Worm (Caenorhabditis elegans) whole organism, L4 larva: ENCODE results near the gene Y37E11B.6.

Experiments
- F44E2.7 ChIP-seq: fragments of 200-800 bp; sonication (Bioruptor generic); IDR thresholded peaks from 2 replicates; pipeline ENCODE4 v2.1.2; 2022; ENCODE audit warnings: missing genetic modification characterization, missing compliant biosample characterization
- T20F7.1 ChIP-seq: fragments of 200-800 bp; sonication (Bioruptor generic); optimal IDR thresholded peaks from 2 replicates; lab custom pipeline; 2018; ENCODE audit warnings: mild to moderate bottlenecking, missing genetic modification characterization, missing compliant biosample characterization
- Y5F2A.4 ChIP-seq: fragments of 200-800 bp; sonication (Bioruptor generic); optimal IDR thresholded peaks from 2 replicates; lab custom pipeline; 2018; ENCODE audit warnings: mild to moderate bottlenecking, missing genetic modification characterization, missing compliant biosample characterization
- Y75B8A.6 ChIP-seq: fragments of 200-800 bp; sonication (Bioruptor generic); IDR thresholded peaks from 2 replicates; pipeline ENCODE4 v1.3.6; 2022; ENCODE audit warnings: missing genetic modification reagents, missing genetic modification characterization, missing compliant biosample characterization
- ZK337.2 ChIP-seq: fragments of 200-800 bp; sonication (Bioruptor generic); IDR thresholded peaks from 2 replicates; pipeline ENCODE4 v1.3.6; 2022; ENCODE audit warnings: missing genetic modification reagents, missing genetic modification characterization, missing compliant biosample characterization
- ZK546.5 ChIP-seq, 2 experiments: sonication (generic microtip); optimal IDR thresholded peaks; 2 replicates each; lab custom pipeline; 2017; ENCODE audit warnings: missing biosample characterization in 2 of 2, missing genetic modification characterization in 2 of 2
- aha-1 ChIP-seq: fragments of 150-350 bp; peaks from one replicate; lab custom pipeline; 2014; ENCODE audit warnings: missing biosample characterization, missing genetic modification characterization
- ceh-28 ChIP-seq: fragments of 150-350 bp; optimal IDR thresholded peaks from 2 replicates; lab custom pipeline; 2014; ENCODE audit warnings: missing biosample characterization, missing genetic modification reagents, missing genetic modification characterization
- ceh-32 ChIP-seq: sonication (generic microtip); optimal IDR thresholded peaks from 2 replicates; lab custom pipeline; 2016; ENCODE audit warnings: mild to moderate bottlenecking, missing genetic modification characterization, missing compliant biosample characterization; ENCODE audit not compliant: poor library complexity
- ctbp-1 ChIP-seq: fragments of 200-800 bp; sonication (Bioruptor generic); IDR thresholded peaks from 2 replicates; pipeline ENCODE4 v1.3.6; 2022; ENCODE audit warnings: missing genetic modification reagents, missing genetic modification characterization, missing compliant biosample characterization
- daf-12 ChIP-seq: fragments of 150-350 bp; optimal IDR thresholded peaks from 2 replicates; lab custom pipeline; 2014; ENCODE audit warnings: missing biosample characterization, missing genetic modification reagents, missing genetic modification characterization
- daf-16 ChIP-seq, 3 experiments: sonication (generic microtip); optimal IDR thresholded peaks; 2 replicates each; lab custom pipeline; 2016 to 2017; ENCODE audit warnings: missing genetic modification characterization in 3 of 3, missing genetic modification reagents in 3 of 3, mild to moderate bottlenecking in 2 of 3, missing compliant biosample characterization in 2 of 3, missing biosample characterization in 1 of 3, moderate library complexity in 1 of 3
- dmd-6 ChIP-seq: fragments of 200-800 bp; sonication (Bioruptor generic); IDR thresholded peaks from 2 replicates; pipeline ENCODE4 v1.3.6; 2022; ENCODE audit warnings: missing genetic modification reagents, missing genetic modification characterization, missing compliant biosample characterization
- duxl-1 ChIP-seq: sonication (generic microtip); optimal IDR thresholded peaks from 2 replicates; lab custom pipeline; 2016; ENCODE audit warnings: mild to moderate bottlenecking, missing genetic modification characterization, moderate library complexity, missing compliant biosample characterization; ENCODE audit not compliant: poor library complexity
- dve-1 ChIP-seq: sonication (generic microtip); optimal IDR thresholded peaks from 2 replicates; lab custom pipeline; 2017; ENCODE audit warnings: antibody characterized with exemption, mild to moderate bottlenecking, missing genetic modification characterization, missing compliant biosample characterization; ENCODE audit not compliant: insufficient read depth
- egl-27 ChIP-seq: sonication (generic microtip); optimal IDR thresholded peaks from 3 replicates; lab custom pipeline; 2017; ENCODE audit warnings: missing biosample characterization, missing genetic modification reagents, missing genetic modification characterization
- fkh-10 ChIP-seq: fragments of 150-350 bp; optimal IDR thresholded peaks from 2 replicates; lab custom pipeline; 2014; ENCODE audit warnings: missing biosample characterization, missing genetic modification reagents, missing genetic modification characterization
- gei-8 ChIP-seq: fragments of 200-800 bp; sonication (Bioruptor generic); optimal IDR thresholded peaks from 2 replicates; lab custom pipeline; 2018; ENCODE audit warnings: mild to moderate bottlenecking, missing genetic modification characterization, missing compliant biosample characterization
- hif-1 ChIP-seq, 2 experiments: sonication (generic microtip); optimal IDR thresholded peaks; 2 replicates each; lab custom pipeline; 2016 to 2017; ENCODE audit warnings: missing compliant biosample characterization in 2 of 2, missing genetic modification characterization in 2 of 2, missing genetic modification reagents in 2 of 2, missing genotype in 2 of 2, mild to moderate bottlenecking in 1 of 2
- hmg-1.1 ChIP-seq: fragments of 200-800 bp; sonication (Bioruptor generic); IDR thresholded peaks from 2 replicates; pipeline ENCODE4 v1.3.6; 2022; ENCODE audit warnings: missing genetic modification reagents, missing genetic modification characterization, missing compliant biosample characterization
- lim-7 ChIP-seq: fragments of 200-800 bp; sonication (Bioruptor generic); IDR thresholded peaks from 2 replicates; pipeline ENCODE4 v1.3.6; 2022; ENCODE audit warnings: missing genetic modification characterization, missing compliant biosample characterization
- lin-1 ChIP-seq: fragments of 200-800 bp; sonication (Bioruptor generic); IDR thresholded peaks from 2 replicates; pipeline ENCODE4 v1.3.6; 2022; ENCODE audit warnings: missing genetic modification reagents, missing genetic modification characterization, missing compliant biosample characterization
- lin-13 ChIP-seq: fragments of 150-350 bp; optimal IDR thresholded peaks from 2 replicates; lab custom pipeline; 2014; ENCODE audit warnings: missing biosample characterization, missing genetic modification reagents, missing genetic modification characterization
- lin-29 ChIP-seq: fragments of 200-800 bp; sonication (Bioruptor generic); IDR thresholded peaks from 2 replicates; pipeline ENCODE4 v1.3.6; 2022; ENCODE audit warnings: missing genetic modification reagents, missing genetic modification characterization, missing compliant biosample characterization
- lin-38 ChIP-seq: fragments of 200-800 bp; sonication (Bioruptor generic); IDR thresholded peaks from 2 replicates; pipeline ENCODE4 v1.3.6; 2022; ENCODE audit warnings: missing genetic modification reagents, missing genetic modification characterization, missing compliant biosample characterization
- lin-39 ChIP-seq: fragments of 150-350 bp; optimal IDR thresholded peaks from 2 replicates; lab custom pipeline; 2014; ENCODE audit warnings: missing biosample characterization, missing genetic modification reagents, missing genetic modification characterization
- lsy-2 ChIP-seq, 2 experiments: fragments of 150-350 bp in 1 of 2; sonication (generic microtip) in 1 of 2; optimal IDR thresholded peaks; 2 replicates each; lab custom pipeline; 2014 to 2017; ENCODE audit warnings: missing biosample characterization in 2 of 2, missing genetic modification characterization in 2 of 2
- madf-9 ChIP-seq: fragments of 200-800 bp; sonication (Bioruptor generic); conservative IDR thresholded peaks from 2 replicates; pipeline ENCODE4 v1.3.6; 2022; ENCODE audit warnings: missing genetic modification reagents, missing genetic modification characterization, missing compliant biosample characterization
- mdt-29 ChIP-seq: fragments of 200-800 bp; sonication (Bioruptor generic); IDR thresholded peaks from 2 replicates; pipeline ENCODE4 v1.3.6; 2022; ENCODE audit warnings: missing genetic modification reagents, missing genetic modification characterization, missing compliant biosample characterization
- mep-1 ChIP-seq: fragments of 150-350 bp; sonication (generic microtip); optimal IDR thresholded peaks from 3 replicates; lab custom pipeline; 2014; ENCODE audit warnings: missing biosample characterization, missing genetic modification characterization
- mes-2 ChIP-seq: sonication (generic microtip); optimal IDR thresholded peaks from 2 replicates; lab custom pipeline; 2016; ENCODE audit warnings: missing genotype, mild to moderate bottlenecking, missing genetic modification characterization, missing compliant biosample characterization; ENCODE audit not compliant: poor library complexity, severe bottlenecking
- nhr-102 ChIP-seq: sonication (generic microtip); optimal IDR thresholded peaks from 2 replicates; lab custom pipeline; 2016; ENCODE audit warnings: mild to moderate bottlenecking, missing genetic modification characterization, moderate library complexity, missing compliant biosample characterization
- nhr-11 ChIP-seq: fragments of 150-350 bp; optimal IDR thresholded peaks from 2 replicates; lab custom pipeline; 2014; ENCODE audit warnings: missing biosample characterization, missing genetic modification characterization
- nhr-111 ChIP-seq: fragments of 200-800 bp; sonication (Bioruptor generic); optimal IDR thresholded peaks from 2 replicates; lab custom pipeline; 2018; ENCODE audit warnings: mild to moderate bottlenecking, missing genetic modification characterization, missing compliant biosample characterization
- nhr-237 ChIP-seq: sonication (generic microtip); optimal IDR thresholded peaks from 2 replicates; lab custom pipeline; 2017; ENCODE audit warnings: missing biosample characterization, missing genetic modification characterization
- nhr-28 ChIP-seq: fragments of 150-350 bp; optimal IDR thresholded peaks from 2 replicates; lab custom pipeline; 2014; ENCODE audit warnings: missing biosample characterization, missing genetic modification characterization
- nhr-48 ChIP-seq: sonication (generic microtip); optimal IDR thresholded peaks from 2 replicates; lab custom pipeline; 2016; ENCODE audit warnings: mild to moderate bottlenecking, missing genetic modification characterization, missing compliant biosample characterization
- nhr-6 ChIP-seq: fragments of 150-350 bp; optimal IDR thresholded peaks from 2 replicates; lab custom pipeline; 2014; ENCODE audit warnings: missing biosample characterization, missing genetic modification characterization
- rbr-2 ChIP-seq: sonication (generic microtip); optimal IDR thresholded peaks from 2 replicates; lab custom pipeline; 2016; ENCODE audit warnings: missing genotype, missing genetic modification characterization, missing compliant biosample characterization
- saeg-2 ChIP-seq: fragments of 200-800 bp; sonication (Bioruptor generic); IDR thresholded peaks from 2 replicates; pipeline ENCODE4 v1.3.6; 2022; ENCODE audit warnings: missing genetic modification reagents, missing genetic modification characterization, missing compliant biosample characterization
- skn-1 ChIP-seq: fragments of 150-350 bp; optimal IDR thresholded peaks from 2 replicates; lab custom pipeline; 2014; ENCODE audit warnings: missing biosample characterization, missing genetic modification characterization
- snpc-1.2 ChIP-seq: fragments of 200-800 bp; sonication (Bioruptor generic); IDR thresholded peaks from 2 replicates; pipeline ENCODE4 v1.3.6; 2022; ENCODE audit warnings: missing genetic modification reagents, missing genetic modification characterization, missing compliant biosample characterization
- tra-1 ChIP-seq: fragments of 200-800 bp; sonication (Bioruptor generic); IDR thresholded peaks from 2 replicates; pipeline ENCODE4 v1.3.6; 2022; ENCODE audit warnings: missing genetic modification reagents, missing genetic modification characterization, missing compliant biosample characterization
- unc-130 ChIP-seq: sonication (generic microtip); optimal IDR thresholded peaks from 2 replicates; lab custom pipeline; 2016; ENCODE audit warnings: missing genetic modification reagents, missing genetic modification characterization, missing compliant biosample characterization
- vab-7 ChIP-seq: fragments of 200-800 bp; sonication (Bioruptor generic); IDR thresholded peaks from 2 replicates; pipeline ENCODE4 v1.3.6; 2022; ENCODE audit warnings: missing genetic modification reagents, missing genetic modification characterization, missing compliant biosample characterization
- zfp-3 ChIP-seq: fragments of 200-800 bp; sonication (Bioruptor generic); conservative IDR thresholded peaks from 2 replicates; pipeline ENCODE4 v1.3.6; 2022; ENCODE audit warnings: missing genetic modification reagents, missing genetic modification characterization, missing compliant biosample characterization
- zip-11 ChIP-seq: fragments of 200-800 bp; sonication (Bioruptor generic); IDR thresholded peaks from 2 replicates; pipeline ENCODE4 v1.3.6; 2022; ENCODE audit warnings: missing genetic modification characterization, missing compliant biosample characterization
- zip-2 ChIP-seq: fragments of 150-350 bp; optimal IDR thresholded peaks from 2 replicates; lab custom pipeline; 2014; ENCODE audit warnings: missing biosample characterization, missing genetic modification characterization
- ztf-7 ChIP-seq: fragments of 150-350 bp; optimal IDR thresholded peaks from 2 replicates; lab custom pipeline; 2014; ENCODE audit warnings: missing biosample characterization, missing genetic modification characterization

Gene Y37E11B.6

DNA sequence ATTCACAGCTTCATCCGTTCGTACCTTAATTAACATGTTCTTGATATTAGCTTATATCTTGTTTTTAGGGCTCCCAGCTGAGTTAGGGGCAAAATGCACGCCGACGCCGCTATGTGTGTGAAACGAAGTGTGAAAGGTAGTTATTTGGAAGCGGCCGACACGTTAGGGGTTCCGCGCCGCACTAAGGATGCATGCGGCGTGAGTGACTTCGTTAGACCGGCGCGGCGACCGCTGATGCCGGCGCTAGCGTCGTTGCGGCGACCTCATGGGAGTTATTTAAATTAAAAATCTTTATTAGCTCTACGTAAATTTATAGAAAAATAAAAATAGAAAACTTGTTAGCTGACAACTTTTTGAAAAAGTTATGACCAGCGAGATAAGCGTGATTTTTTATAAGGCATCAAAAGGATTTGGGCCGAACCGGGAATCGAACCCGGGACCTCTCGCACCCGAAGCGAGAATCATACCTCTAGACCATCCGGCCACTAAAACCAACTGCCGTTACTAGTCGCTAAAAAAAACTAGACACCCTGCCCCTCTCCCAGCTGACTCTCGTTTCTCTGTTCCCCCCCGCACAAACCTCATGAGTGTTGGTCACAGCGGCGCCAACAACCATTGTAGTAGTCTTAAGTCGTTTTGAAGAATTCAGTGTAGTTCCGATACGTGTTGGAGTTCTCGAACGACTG is 47.2 kb downstream of the Y37E11B.6 start (continued):
- TF ChIP-seq lin-1 (GFP tag; lab: Robert Waterston, UW): peak; percentile 30; the same call in 1 of the 2 replicates
- TF ChIP-seq zip-2 (tag; lab: Kevin White, UChicago): peak; percentile 24
- TF ChIP-seq zfp-3 (GFP tag; lab: Robert Waterston, UW): 0 out of 2 replicates have a peak, but pooled peaks have one; percentile 48
- TF ChIP-seq mdt-29 (GFP tag; lab: Robert Waterston, UW): no peak; the same call in 1 of the 2 replicates
- peak; percentile 2 to 67 for TF ChIP-seq daf-16 (GFP tag; optimal IDR thresholded peaks at IDR 0.05; lab: Kevin White, UChicago)
- peak; percentile 41 for TF ChIP-seq daf-16 (tag; optimal IDR thresholded peaks at IDR 0.05; lab: Kevin White, UChicago)
- no peak for TF ChIP-seq lsy-2 (tag; optimal IDR thresholded peaks at IDR 0.05; lab: Kevin White, UChicago)
- TF ChIP-seq snpc-1.2: peak; percentile 78; the same call in 1 of the 2 replicates
- TF ChIP-seq Y5F2A.4 (GFP tag; lab: Kevin White, UChicago): peak; percentile 30
- peak; percentile 64 for TF ChIP-seq dmd-6
- TF ChIP-seq lin-29: no peak
- TF ChIP-seq tra-1 (GFP tag; lab: Robert Waterston, UW): peak; percentile 55
- TF ChIP-seq nhr-28 (tag; lab: Kevin White, UChicago): peak; percentile 19
- TF ChIP-seq nhr-237 (tag; lab: Kevin White, UChicago): no peak
- TF ChIP-seq nhr-111 (GFP tag; lab: Kevin White, UChicago): peak; percentile 56
- no peak for TF ChIP-seq daf-12 (tag; lab: Kevin White, UChicago)
- peak; percentile 90 for TF ChIP-seq lim-7 (GFP tag; lab: Robert Waterston, UW)
- TF ChIP-seq rbr-2 (tag; lab: Kevin White, UChicago): peak; percentile 76
- peak in 1 of 2 experiments; percentile 15 for TF ChIP-seq hif-1 (tag; optimal IDR thresholded peaks at IDR 0.05; lab: Kevin White, UChicago)
- no peak for TF ChIP-seq T20F7.1 (GFP tag; lab: Kevin White, UChicago)
- no peak for TF ChIP-seq nhr-11 (tag; lab: Kevin White, UChicago)
- peak; percentile 83 for TF ChIP-seq mes-2 (tag; lab: Kevin White, UChicago)
- peak; percentile 63 for TF ChIP-seq duxl-1 (tag; lab: Kevin White, UChicago)
- TF ChIP-seq dve-1: no peak
- no peak for TF ChIP-seq ceh-32
- TF ChIP-seq nhr-102 (tag; lab: Kevin White, UChicago): peak; percentile 61
- peak; percentile 78 for TF ChIP-seq madf-9
- TF ChIP-seq ZK337.2 (GFP tag; lab: Robert Waterston, UW): no peak
- TF ChIP-seq unc-130 (GFP tag; lab: Kevin White, UChicago): peak; percentile 26
- TF ChIP-seq nhr-48 (tag; lab: Kevin White, UChicago): peak; percentile 45
- TF ChIP-seq Y75B8A.6 (GFP tag; lab: Robert Waterston, UW): 0 out of 2 replicates have a peak, but pooled peaks have one; percentile 23
- no peak for TF ChIP-seq ztf-7 (tag; lab: Kevin White, UChicago)
- no peak for TF ChIP-seq lin-39 (tag; lab: Kevin White, UChicago)
- TF ChIP-seq fkh-10 (GFP tag; lab: Kevin White, UChicago): no peak
- TF ChIP-seq ZK546.5 (tag; optimal IDR thresholded peaks at IDR 0.05; lab: Kevin White, UChicago): no peak
- peak; percentile 59 for TF ChIP-seq lin-13
- peak; percentile 85 for TF ChIP-seq lin-38 (GFP tag; lab: Robert Waterston, UW)
- TF ChIP-seq egl-27 (tag; lab: Kevin White, UChicago): no peak
- no peak for TF ChIP-seq zip-11 (GFP tag; lab: Robert Waterston, UW)
- peak; percentile 86 for TF ChIP-seq ctbp-1 (GFP tag; lab: Robert Waterston, UW)
- TF ChIP-seq aha-1 (tag; lab: Kevin White, UChicago): peak; percentile 70
- TF ChIP-seq saeg-2: peak; percentile 51; the same call in 1 of the 2 replicates
- no peak for TF ChIP-seq gei-8 (GFP tag; lab: Kevin White, UChicago)
- peak; percentile 76 for TF ChIP-seq vab-7 (GFP tag; lab: Robert Waterston, UW)
- TF ChIP-seq skn-1 (tag; lab: Kevin White, UChicago): no peak
- TF ChIP-seq hmg-1.1 (GFP tag; lab: Robert Waterston, UW): peak; percentile 83
- TF ChIP-seq nhr-6 (tag; lab: Kevin White, UChicago): peak; percentile 52
- no peak for TF ChIP-seq ceh-28 (tag; lab: Kevin White, UChicago)
- TF ChIP-seq F44E2.7 (GFP tag; lab: Robert Waterston, UW): 0 out of 2 replicates have a peak, but pooled peaks have one; percentile 7
- no peak for TF ChIP-seq mep-1 (tag; lab: Kevin White, UChicago)
